Fruit fly (Drosophila melanogaster) whole organism, prepupa: ENCODE data around the gene alpha-Est7.

Experiments
- Blimp-1 ChIP-seq: fragments of 200-800 bp; sonication (Bioruptor generic); optimal IDR thresholded peaks from 3 replicates; lab custom pipeline; 2017; ENCODE audit warnings: missing biosample characterization, missing genetic modification characterization, mild to moderate bottlenecking, moderate library complexity, missing genetic modification reagents
- CG10631 ChIP-seq: fragments of 200-800 bp; sonication (Bioruptor generic); optimal IDR thresholded peaks from 2 replicates; lab custom pipeline; 2016; ENCODE audit warnings: missing biosample characterization, missing genetic modification characterization
- CG11294 ChIP-seq: fragments of 200-800 bp; sonication (Bioruptor generic); IDR thresholded peaks from 2 replicates; pipeline ENCODE4 v1.3.6; 2022; ENCODE audit warnings: missing biosample characterization, missing genetic modification characterization
- CG11762 ChIP-seq: fragments of 200-800 bp; sonication (Bioruptor generic); optimal IDR thresholded peaks from 3 replicates; lab custom pipeline; 2016; ENCODE audit warnings: missing biosample characterization, missing genetic modification characterization; ENCODE audit not compliant: insufficient read depth
- CG11902 ChIP-seq: fragments of 200-800 bp; sonication (Bioruptor generic); optimal IDR thresholded peaks from 3 replicates; lab custom pipeline; 2016; ENCODE audit warnings: missing biosample characterization, missing genetic modification characterization
- CG15336 ChIP-seq: fragments of 200-800 bp; sonication (Bioruptor generic); IDR thresholded peaks from 2 replicates; pipeline ENCODE4 v1.3.6; 2022; ENCODE audit warnings: missing biosample characterization, missing genetic modification characterization
- CG1621 ChIP-seq: fragments of 200-800 bp; sonication (Bioruptor generic); optimal IDR thresholded peaks from 3 replicates; lab custom pipeline; 2018; ENCODE audit warnings: missing biosample characterization, mild to moderate bottlenecking, missing genetic modification characterization
- CG16779 ChIP-seq: fragments of 200-800 bp; sonication (Bioruptor generic); optimal IDR thresholded peaks from 3 replicates; lab custom pipeline; 2017; ENCODE audit warnings: missing biosample characterization, mild to moderate bottlenecking, missing genetic modification characterization
- CG3032 ChIP-seq: fragments of 200-800 bp; optimal IDR thresholded peaks from 2 replicates; lab custom pipeline; 2019; ENCODE audit warnings: missing biosample characterization, mild to moderate bottlenecking, missing genetic modification characterization, moderate library complexity
- CG32006 ChIP-seq: fragments of 200-800 bp; sonication (Bioruptor generic); optimal IDR thresholded peaks from 3 replicates; lab custom pipeline; 2017; ENCODE audit warnings: missing biosample characterization, mild to moderate bottlenecking, missing genetic modification characterization
- CG34406 ChIP-seq: fragments of 200-800 bp; sonication (Bioruptor generic); optimal IDR thresholded peaks from 3 replicates; lab custom pipeline; 2016; ENCODE audit warnings: missing biosample characterization, missing genetic modification characterization
- CG3919 ChIP-seq: fragments of 200-800 bp; sonication (Bioruptor generic); optimal IDR thresholded peaks from 3 replicates; lab custom pipeline; 2016; ENCODE audit warnings: missing biosample characterization, missing genetic modification characterization
- CG4318 ChIP-seq: fragments of 200-800 bp; sonication (Bioruptor generic); optimal IDR thresholded peaks from 3 replicates; lab custom pipeline; 2017; ENCODE audit warnings: missing biosample characterization, mild to moderate bottlenecking, missing genetic modification characterization
- CG6163 ChIP-seq: fragments of 200-800 bp; sonication (Bioruptor generic); IDR thresholded peaks from 3 replicates; pipeline ENCODE4 v1.3.6; 2022; ENCODE audit warnings: missing biosample characterization, missing genetic modification characterization
- CG6276 ChIP-seq: fragments of 200-800 bp; sonication (Bioruptor generic); optimal IDR thresholded peaks from 2 replicates; lab custom pipeline; 2017; ENCODE audit warnings: missing biosample characterization, mild to moderate bottlenecking, missing genetic modification characterization
- CG6792 ChIP-seq: fragments of 200-800 bp; sonication (Bioruptor generic); optimal IDR thresholded peaks from 3 replicates; lab custom pipeline; 2016; ENCODE audit warnings: missing biosample characterization, missing genetic modification characterization
- CG6808 ChIP-seq: fragments of 200-800 bp; sonication (Bioruptor generic); optimal IDR thresholded peaks from 3 replicates; lab custom pipeline; 2017; ENCODE audit warnings: missing biosample characterization, missing genetic modification characterization, mild to moderate bottlenecking, moderate library complexity, missing genetic modification reagents
- CG7368 ChIP-seq: fragments of 200-800 bp; sonication (Bioruptor generic); optimal IDR thresholded peaks from 3 replicates; lab custom pipeline; 2016; ENCODE audit warnings: missing biosample characterization, missing genetic modification characterization
- CG8119 ChIP-seq: fragments of 200-800 bp; sonication (Bioruptor generic); IDR thresholded peaks from 3 replicates; pipeline ENCODE4 v1.3.6; 2022; ENCODE audit warnings: missing biosample characterization, missing genetic modification characterization
- CG8319 ChIP-seq: fragments of 200-800 bp; sonication (Bioruptor generic); optimal IDR thresholded peaks from 3 replicates; lab custom pipeline; 2016; ENCODE audit warnings: missing biosample characterization, missing genetic modification characterization
- CG9139 ChIP-seq: fragments of 200-800 bp; sonication (Bioruptor generic); optimal IDR thresholded peaks from 3 replicates; lab custom pipeline; 2017; ENCODE audit warnings: missing biosample characterization, mild to moderate bottlenecking, missing genetic modification characterization
- Eip75B ChIP-seq: fragments of 200-800 bp; sonication (Bioruptor generic); optimal IDR thresholded peaks from 3 replicates; lab custom pipeline; 2016; ENCODE audit warnings: missing biosample characterization, missing genetic modification characterization
- Eip78C ChIP-seq: fragments of 200-800 bp; sonication (Bioruptor generic); peaks from one replicate; lab custom pipeline; 2016; ENCODE audit warnings: missing biosample characterization, missing genetic modification characterization
- Eip93F ChIP-seq: fragments of 200-800 bp; sonication (Bioruptor generic); optimal IDR thresholded peaks from 2 replicates; lab custom pipeline; 2016; ENCODE audit warnings: missing biosample characterization, mild to moderate bottlenecking, missing genetic modification characterization
- Ets21C ChIP-seq: fragments of 200-800 bp; sonication (Bioruptor generic); optimal IDR thresholded peaks from 3 replicates; lab custom pipeline; 2016; ENCODE audit warnings: missing biosample characterization, missing genetic modification characterization
- Ets96B ChIP-seq: fragments of 200-800 bp; optimal IDR thresholded peaks from 2 replicates; lab custom pipeline; 2019; ENCODE audit warnings: missing biosample characterization, mild to moderate bottlenecking, missing genetic modification characterization, moderate library complexity
- Gug ChIP-seq: fragments of 200-800 bp; sonication (Bioruptor generic); IDR thresholded peaks from 2 replicates; pipeline ENCODE4 v1.3.6; 2022; ENCODE audit warnings: missing biosample characterization, missing genetic modification characterization
- Hr38 ChIP-seq: sonication (Bioruptor generic); optimal IDR thresholded peaks from 2 replicates; lab custom pipeline; 2016; ENCODE audit warnings: missing biosample characterization, missing genetic modification characterization
- Hr39 ChIP-seq: fragments of 200-800 bp; sonication (Bioruptor generic); optimal IDR thresholded peaks from 2 replicates; lab custom pipeline; 2016; ENCODE audit warnings: missing biosample characterization, missing genetic modification characterization
- Hr4 ChIP-seq: fragments of 200-800 bp; sonication (Bioruptor generic); optimal IDR thresholded peaks from 3 replicates; lab custom pipeline; 2016; ENCODE audit warnings: missing biosample characterization, missing genetic modification characterization
- Lpt ChIP-seq: fragments of 200-800 bp; sonication (Bioruptor generic); optimal IDR thresholded peaks from 3 replicates; lab custom pipeline; 2016; ENCODE audit warnings: missing biosample characterization, missing genetic modification characterization
- Met ChIP-seq: fragments of 200-800 bp; sonication (Bioruptor generic); optimal IDR thresholded peaks from 3 replicates; lab custom pipeline; 2016; ENCODE audit warnings: missing biosample characterization, missing genetic modification characterization
- OdsH ChIP-seq: fragments of 200-800 bp; sonication (Bioruptor generic); optimal IDR thresholded peaks from 3 replicates; lab custom pipeline; 2016; ENCODE audit warnings: missing biosample characterization, missing genetic modification characterization
- Smox ChIP-seq: fragments of 200-800 bp; sonication (Bioruptor generic); optimal IDR thresholded peaks from 3 replicates; lab custom pipeline; 2016; ENCODE audit warnings: missing biosample characterization, missing genetic modification characterization
- Sox102F ChIP-seq: fragments of 200-800 bp; sonication (Bioruptor generic); optimal IDR thresholded peaks from 2 replicates; lab custom pipeline; 2016; ENCODE audit warnings: missing biosample characterization, mild to moderate bottlenecking, missing genetic modification characterization
- Sox14 ChIP-seq: fragments of 200-800 bp; sonication (Bioruptor generic); optimal IDR thresholded peaks from 3 replicates; lab custom pipeline; 2016; ENCODE audit warnings: missing biosample characterization, missing genetic modification characterization
- Sox15 ChIP-seq: fragments of 200-800 bp; sonication (Bioruptor generic); optimal IDR thresholded peaks from 3 replicates; lab custom pipeline; 2016; ENCODE audit warnings: missing biosample characterization, missing genetic modification characterization
- cyc ChIP-seq: fragments of 200-800 bp; sonication (Bioruptor generic); optimal IDR thresholded peaks from 3 replicates; lab custom pipeline; 2016; ENCODE audit warnings: missing biosample characterization, missing genetic modification characterization
- dac ChIP-seq: fragments of 200-800 bp; sonication (Bioruptor generic); optimal IDR thresholded peaks from 2 replicates; lab custom pipeline; 2017; ENCODE audit warnings: missing biosample characterization, mild to moderate bottlenecking, missing genetic modification characterization
- dsx ChIP-seq: fragments of 200-800 bp; optimal IDR thresholded peaks from 3 replicates; lab custom pipeline; 2019; ENCODE audit warnings: missing biosample characterization, mild to moderate bottlenecking, missing genetic modification characterization, moderate library complexity; ENCODE audit not compliant: poor library complexity, severe bottlenecking
- eg ChIP-seq: fragments of 200-800 bp; sonication (Bioruptor generic); IDR thresholded peaks from 3 replicates; pipeline ENCODE4 v1.3.6; 2022; ENCODE audit warnings: missing biosample characterization, missing genetic modification characterization
- esn ChIP-seq: fragments of 200-800 bp; sonication (Bioruptor generic); optimal IDR thresholded peaks from 2 replicates; lab custom pipeline; 2016; ENCODE audit warnings: missing biosample characterization, mild to moderate bottlenecking, missing genetic modification characterization, moderate library complexity
- fd85E ChIP-seq: fragments of 200-800 bp; sonication (Bioruptor generic); optimal IDR thresholded peaks from 3 replicates; lab custom pipeline; 2016; ENCODE audit warnings: missing biosample characterization, missing genetic modification characterization
- lz ChIP-seq: fragments of 200-800 bp; sonication (Bioruptor generic); optimal IDR thresholded peaks from 3 replicates; lab custom pipeline; 2016; ENCODE audit warnings: missing biosample characterization, missing genetic modification characterization
- net ChIP-seq: fragments of 200-800 bp; sonication (Bioruptor generic); optimal IDR thresholded peaks from 3 replicates; lab custom pipeline; 2016; ENCODE audit warnings: missing biosample characterization, missing genetic modification characterization
- pdm3 ChIP-seq: fragments of 200-800 bp; sonication (Bioruptor generic); optimal IDR thresholded peaks from 3 replicates; lab custom pipeline; 2016; ENCODE audit warnings: missing biosample characterization, missing genetic modification characterization
- salr ChIP-seq, 2 experiments: fragments of 200-800 bp; sonication (Bioruptor generic); optimal IDR thresholded peaks; 3 replicates each; lab custom pipeline; 2016 to 2018; ENCODE audit warnings: missing biosample characterization in 2 of 2, missing genetic modification characterization in 2 of 2, mild to moderate bottlenecking in 1 of 2
- spab ChIP-seq: fragments of 200-800 bp; sonication (Bioruptor generic); optimal IDR thresholded peaks from 2 replicates; lab custom pipeline; 2017; ENCODE audit warnings: missing biosample characterization, mild to moderate bottlenecking, missing genetic modification characterization, missing genetic modification reagents
- ss ChIP-seq, 2 experiments: fragments of 200-800 bp; sonication (Bioruptor generic); optimal IDR thresholded peaks; 2 replicates in 1 of 2; 3 replicates in 1 of 2; lab custom pipeline; 2017 to 2018; ENCODE audit warnings: mild to moderate bottlenecking in 2 of 2, missing biosample characterization in 2 of 2, missing genetic modification characterization in 2 of 2, moderate library complexity in 1 of 2
- svp ChIP-seq: fragments of 200-800 bp; sonication (Bioruptor generic); peaks from one replicate; lab custom pipeline; 2016; ENCODE audit warnings: missing biosample characterization, missing genetic modification characterization
- topi ChIP-seq: fragments of 200-800 bp; sonication (Bioruptor generic); optimal IDR thresholded peaks from 3 replicates; lab custom pipeline; 2016; ENCODE audit warnings: missing biosample characterization, missing genetic modification characterization
- vri ChIP-seq: fragments of 200-800 bp; sonication (Bioruptor generic); optimal IDR thresholded peaks from 3 replicates; lab custom pipeline; 2016; ENCODE audit warnings: missing biosample characterization, mild to moderate bottlenecking, missing genetic modification characterization

Gene alpha-Est7

dm6 chr3R:7490884-7491283 is 32.7 kb downstream of the alpha-Est7 start:
- TF ChIP-seq CG3032 (tag; lab: Kevin White, UChicago) (peak; percentile 69), CG10631 (GFP tag; lab: Kevin White, UChicago) (peak; percentile 79), Gug (GFP tag; lab: Robert Waterston, UW) (peak; percentile 71), CG11902 (peak; percentile 59), Met (GFP tag; lab: Kevin White, UChicago) (peak; percentile 74), esn (GFP tag; lab: Kevin White, UChicago) (peak; percentile 88), lz (peak; percentile 70), topi (GFP tag; lab: Kevin White, UChicago) (peak; percentile 79), pdm3 (peak; percentile 84), CG7368 (peak; percentile 60), spab (peak; percentile 46), Hr38 (GFP tag; lab: Kevin White, UChicago) (no peak), CG11762 (GFP tag; lab: Kevin White, UChicago) (peak; percentile 78), eg (peak; percentile 76), fd85E (GFP tag; lab: Kevin White, UChicago) (no peak), CG11294 (GFP tag; lab: Robert Waterston, UW) (peak; percentile 40), CG8319 (GFP tag; lab: Kevin White, UChicago) (peak; percentile 66), Blimp-1 (peak; percentile 29), svp (GFP tag; lab: Kevin White, UChicago) (peak; percentile 88), Sox102F (GFP tag; lab: Kevin White, UChicago) (peak; percentile 45), Sox15 (peak; percentile 71), CG9139 (GFP tag; lab: Kevin White, UChicago) (no peak), CG15336 (GFP tag; lab: Robert Waterston, UW) (peak; percentile 83), dsx (GFP tag; lab: Kevin White, UChicago) (peak; percentile 47), Ets21C (GFP tag; lab: Kevin White, UChicago) (peak; percentile 55), Eip78C (GFP tag; lab: Kevin White, UChicago) (peak; percentile 97), CG6808 (GFP tag; lab: Kevin White, UChicago) (peak; percentile 42), CG6163 (peak; percentile 56; the same call in 2 of the 3 replicates), Smox (GFP tag; lab: Kevin White, UChicago) (peak; percentile 78), CG34406 (GFP tag; lab: Kevin White, UChicago) (peak; percentile 81), net (peak; percentile 81), dac (GFP tag; lab: Kevin White, UChicago) (peak; percentile 44), CG3919 (GFP tag; lab: Kevin White, UChicago) (peak; percentile 75), Eip75B (GFP tag; lab: Kevin White, UChicago) (peak; percentile 51), salr (GFP tag; optimal IDR thresholded peaks at IDR 0.05; lab: Kevin White, UChicago) (peak in 1 of 2 experiments; percentile 87), CG8119 (GFP tag; lab: Robert Waterston, UW) (peak; percentile 86), Sox14 (GFP tag; lab: Kevin White, UChicago) (peak; percentile 71), vri (GFP tag; lab: Kevin White, UChicago) (peak; percentile 26), Hr4 (peak; percentile 90), CG32006 (GFP tag; lab: Kevin White, UChicago) (peak; percentile 95), CG6792 (peak; percentile 69), cyc (GFP tag; lab: Kevin White, UChicago) (peak; percentile 61), CG4318 (GFP tag; lab: Kevin White, UChicago) (peak; percentile 88), CG1621 (no peak), CG16779 (tag; lab: Kevin White, UChicago) (no peak), Eip93F (no peak), Hr39 (peak; percentile 74), Ets96B (peak; percentile 65), CG6276 (GFP tag; lab: Kevin White, UChicago) (peak; percentile 84), OdsH (GFP tag; lab: Kevin White, UChicago) (peak; percentile 89), ss (GFP tag; optimal IDR thresholded peaks at IDR 0.05; lab: Kevin White, UChicago) (peak in 1 of 2 experiments; percentile 60), Lpt (peak; percentile 56)
